Fruit fly (Drosophila melanogaster): ENCODE data around the gene CrebA.

DNA sequence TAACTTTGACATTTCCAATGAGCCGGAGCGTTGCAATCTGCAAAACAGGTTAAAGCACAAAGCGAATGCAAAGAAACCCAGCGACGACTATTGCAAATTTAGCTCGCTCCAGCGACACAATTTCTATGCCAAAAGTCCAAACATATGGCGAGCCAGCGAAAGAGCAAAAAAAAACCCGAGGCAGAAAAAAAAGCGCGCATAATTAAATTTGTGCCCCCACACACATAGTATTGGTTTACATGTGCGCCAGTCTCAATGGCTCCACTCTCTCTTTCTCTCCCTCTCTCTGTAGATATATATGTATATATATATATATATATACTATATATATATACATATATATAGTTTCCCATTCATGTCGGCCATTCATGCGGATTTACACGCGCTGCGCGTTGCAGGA is 5.5 kb downstream of the CrebA start:
- TF ChIP-seq CG1832 (GFP tag; optimal IDR thresholded peaks at IDR 0.05): no peak
- TF ChIP-seq CG4424 (GFP tag; optimal IDR thresholded peaks at IDR 0.05): no peak
- no peak for TF ChIP-seq pb (GFP tag; optimal IDR thresholded peaks at IDR 0.05)
- no peak for TF ChIP-seq inv (GFP tag; IDR thresholded peaks at IDR 0.05; ENCODE audit: partially characterized antibody)
- TF ChIP-seq CG10209 (GFP tag; optimal IDR thresholded peaks at IDR 0.05): no peak
- TF ChIP-seq kay (GFP tag; optimal IDR thresholded peaks at IDR 0.05): no peak
- no peak for TF ChIP-seq HmgZ (tag; optimal IDR thresholded peaks at IDR 0.05)
- no peak for TF ChIP-seq pros (GFP tag; optimal IDR thresholded peaks at IDR 0.05)
- no peak for TF ChIP-seq CG2712 (tag; optimal IDR thresholded peaks at IDR 0.05)
- TF ChIP-seq CG14667 (GFP tag; IDR thresholded peaks at IDR 0.05): no peak

Measured in whole organism, embryonic.